Fruit fly (Drosophila melanogaster): ENCODE measurements around the gene CG5026.

CG5026 gene

dm6 chr3L:8997686-8998239, 29.4 kb downstream of the CG5026 start, which contains the start of the genes smg and CG5087 (continued):
- TF ChIP-seq CG10267 (tag; optimal IDR thresholded peaks at IDR 0.05) (peak; percentile 78), esg (GFP tag; conservative IDR thresholded peaks at IDR 0.05) (no peak), jigr1 (GFP tag; IDR thresholded peaks at IDR 0.05) (no peak), Eip74EF (GFP tag; optimal IDR thresholded peaks at IDR 0.05) (peak in 1 of 2 experiments; percentile 50), h (optimal IDR thresholded peaks at IDR 0.05) (no peak), trh (GFP tag; optimal IDR thresholded peaks at IDR 0.05) (no peak), tna (GFP tag; IDR thresholded peaks at IDR 0.05; ENCODE audit: partially characterized antibody) (peak; percentile 53; the same call in 1 of the 2 replicates), shn (GFP tag; optimal IDR thresholded peaks at IDR 0.05) (peak; percentile 25), D (optimal IDR thresholded peaks at IDR 0.05) (no peak), D (GFP tag; optimal IDR thresholded peaks at IDR 0.05) (no peak), CG15514 (GFP tag; optimal IDR thresholded peaks at IDR 0.05) (peak; percentile 78), Dek (tag; optimal IDR thresholded peaks at IDR 0.05) (peak; percentile 59), CG4282 (GFP tag; optimal IDR thresholded peaks at IDR 0.05) (peak; percentile 47), CG8290 (GFP tag; optimal IDR thresholded peaks at IDR 0.05) (peak; percentile 30), CG8290 (tag; optimal IDR thresholded peaks at IDR 0.05) (no peak), gt (GFP tag; IDR thresholded peaks at IDR 0.05) (no peak), Ravus (GFP tag; IDR thresholded peaks at IDR 0.05) (no peak), CG33557 (GFP tag; optimal IDR thresholded peaks at IDR 0.05) (peak; percentile 1), CG16863 (GFP tag; optimal IDR thresholded peaks at IDR 0.05) (peak; percentile 40), sima (GFP tag; optimal IDR thresholded peaks at IDR 0.05) (no peak), CG13775 (GFP tag; optimal IDR thresholded peaks at IDR 0.05) (no peak), dati (GFP tag; IDR thresholded peaks at IDR 0.05) (no peak), Jarid2 (GFP tag; optimal IDR thresholded peaks at IDR 0.05) (peak; percentile 42), Fer1 (GFP tag; optimal IDR thresholded peaks at IDR 0.05) (peak; percentile 16), CG9817 (tag; optimal IDR thresholded peaks at IDR 0.05) (peak; percentile 39), ase (GFP tag; IDR thresholded peaks at IDR 0.05) (no peak), Hr78 (GFP tag; optimal IDR thresholded peaks at IDR 0.05) (peak in 1 of 2 experiments; percentile 46), CG7928 (GFP tag; optimal IDR thresholded peaks at IDR 0.05) (peak; percentile 42), her (GFP tag; optimal IDR thresholded peaks at IDR 0.05) (peak; percentile 68), Drgx (GFP tag; IDR thresholded peaks at IDR 0.05) (peak; percentile 6; the same call in 1 of the 2 replicates), hkb (optimal IDR thresholded peaks at IDR 0.05) (peak; percentile 66), hkb (GFP tag; IDR thresholded peaks at IDR 0.05) (no peak), Taf1 (GFP tag; IDR thresholded peaks at IDR 0.05) (no peak)

DNA sequence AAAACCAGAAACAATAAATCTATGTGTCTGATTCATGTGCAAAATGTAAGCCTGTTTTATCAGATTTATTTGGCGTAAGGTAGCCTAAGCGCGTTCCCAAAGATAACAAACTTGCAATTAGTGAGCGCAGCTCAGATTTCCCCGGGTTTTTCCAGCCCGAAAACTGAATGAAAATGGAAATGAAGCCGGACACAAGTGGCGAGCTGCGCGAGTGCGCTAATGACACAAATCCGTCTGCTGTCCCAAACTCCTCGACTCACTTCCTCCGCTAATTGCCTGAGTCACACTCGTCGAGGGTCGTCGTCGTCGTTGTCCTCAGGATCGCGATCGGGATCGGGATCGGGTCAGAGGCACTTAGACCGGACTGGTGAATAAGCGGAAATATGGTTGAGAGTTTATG, 34.2 kb downstream of the CG5026 start:
- TF ChIP-seq ab (GFP tag; optimal IDR thresholded peaks at IDR 0.05) = no peak
- TF ChIP-seq chn (GFP tag; optimal IDR thresholded peaks at IDR 0.05) = no peak
- TF ChIP-seq zen (tag; optimal IDR thresholded peaks at IDR 0.05) = peak; percentile 98
- TF ChIP-seq trem (tag; optimal IDR thresholded peaks at IDR 0.05) = no peak
- peak; percentile 61 for TF ChIP-seq Ets65A (GFP tag)
- TF ChIP-seq lov (optimal IDR thresholded peaks at IDR 0.05) = no peak
- TF ChIP-seq lov (GFP tag; IDR thresholded peaks at IDR 0.05) = peak; percentile 60; the same call in 1 of the 3 replicates
- peak; percentile 78 for TF ChIP-seq CG15479 (GFP tag; optimal IDR thresholded peaks at IDR 0.05)
- TF ChIP-seq tll (GFP tag; optimal IDR thresholded peaks at IDR 0.05) = peak in 1 of 2 experiments; percentile 86
